Worm (Caenorhabditis elegans) whole organism, midembryonic: ENCODE data around the gene ari-2.

ENCODE experiments used
- cog-1 ChIP-seq: sonication (generic microtip); optimal IDR thresholded peaks from 2 replicates; lab custom pipeline; 2016; ENCODE audit warnings: missing genetic modification characterization, missing compliant biosample characterization
- flt-1 ChIP-seq: fragments of 200-800 bp; sonication (Bioruptor generic); IDR thresholded peaks from 2 replicates; pipeline ENCODE4 v1.3.6; 2022; ENCODE audit warnings: missing genetic modification characterization, missing compliant biosample characterization
- klf-2 ChIP-seq: fragments of 200-800 bp; sonication (Bioruptor generic); conservative IDR thresholded peaks from 2 replicates; pipeline ENCODE4 v1.3.6; 2022; ENCODE audit warnings: missing genetic modification reagents, missing genetic modification characterization, missing compliant biosample characterization

DNA sequence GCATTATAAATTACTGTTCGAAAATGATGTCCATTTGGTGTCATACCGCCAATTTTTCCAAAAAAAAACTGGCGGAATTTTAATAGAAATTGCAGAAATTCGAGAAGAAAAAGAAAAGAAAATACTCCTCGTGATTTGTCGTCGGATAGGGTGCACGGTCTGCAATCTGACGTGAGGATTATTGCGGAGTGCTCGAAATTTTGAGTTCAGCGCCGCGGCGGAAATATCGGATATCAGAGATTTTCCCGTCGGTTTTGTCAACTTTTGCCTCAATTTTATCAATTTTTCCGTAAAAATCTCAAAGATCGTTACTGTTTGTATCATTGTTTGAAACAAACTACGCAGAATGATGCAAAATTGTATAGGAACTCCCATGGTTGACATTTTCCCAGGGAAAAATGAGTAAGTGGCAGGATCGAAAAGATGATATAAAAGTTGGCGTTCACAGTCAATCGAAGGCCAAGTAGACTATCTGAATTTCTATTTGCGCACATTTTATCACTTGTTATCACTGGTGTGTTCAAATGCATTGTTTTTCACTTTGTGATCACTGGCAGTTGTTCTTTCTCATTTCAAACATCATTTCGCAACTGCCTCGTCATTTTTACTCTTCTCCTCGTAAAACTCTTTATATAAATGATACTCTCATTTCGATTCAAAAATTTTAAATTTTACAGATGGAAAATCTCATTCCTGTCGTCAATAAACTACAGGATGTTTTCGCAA is 13.0 kb upstream of the ari-2 start, which contains the start of the genes fem-1 and drp-1:
- TF ChIP-seq klf-2 (no peak), cog-1 (tag; lab: Kevin White, UChicago) (no peak), flt-1 (GFP tag; lab: Robert Waterston, UW) (no peak)
